Worm (Caenorhabditis elegans) whole organism, L4 larva: ENCODE results near the gene W03G11.2.
A peak's percentile ranks its signal among the peaks of the same experiment; 100 is the strongest.

ENCODE experiments used
- F44E2.7 ChIP-seq: fragments of 200-800 bp; sonication (Bioruptor generic); IDR thresholded peaks from 2 replicates; pipeline ENCODE4 v2.1.2; 2022; ENCODE audit warnings: missing genetic modification characterization, missing compliant biosample characterization
- Y75B8A.6 ChIP-seq: fragments of 200-800 bp; sonication (Bioruptor generic); IDR thresholded peaks from 2 replicates; pipeline ENCODE4 v1.3.6; 2022; ENCODE audit warnings: missing genetic modification reagents, missing genetic modification characterization, missing compliant biosample characterization
- ceh-62 ChIP-seq: sonication (generic microtip); optimal IDR thresholded peaks from 2 replicates; lab custom pipeline; 2017; ENCODE audit warnings: missing biosample characterization, missing genetic modification characterization
- dpl-1 ChIP-seq: fragments of 150-350 bp; optimal IDR thresholded peaks from 2 replicates; lab custom pipeline; 2014; ENCODE audit warnings: missing biosample characterization, missing genetic modification reagents, missing genetic modification characterization
- mep-1 ChIP-seq: fragments of 150-350 bp; sonication (generic microtip); optimal IDR thresholded peaks from 3 replicates; lab custom pipeline; 2014; ENCODE audit warnings: missing biosample characterization, missing genetic modification characterization
- nhr-10 ChIP-seq: fragments of 150-350 bp; optimal IDR thresholded peaks from 2 replicates; lab custom pipeline; 2014; ENCODE audit warnings: missing biosample characterization, missing genetic modification characterization
- pha-4 ChIP-seq, 2 experiments: fragments of 150-350 bp in 1 of 2; fragments of 200-800 bp in 1 of 2; sonication (Bioruptor generic) in 1 of 2; IDR thresholded peaks in 1 of 2; optimal IDR thresholded peaks in 1 of 2; 2 replicates each; pipeline versions ENCODE4 v1.3.6 to Lab custom; 2014 to 2022; ENCODE audit warnings: missing genetic modification characterization in 2 of 2, missing genetic modification reagents in 2 of 2, missing biosample characterization in 1 of 2, missing compliant biosample characterization in 1 of 2
- rbr-2 ChIP-seq: sonication (generic microtip); optimal IDR thresholded peaks from 2 replicates; lab custom pipeline; 2016; ENCODE audit warnings: missing genotype, missing genetic modification characterization, missing compliant biosample characterization
- unc-62 ChIP-seq, 3 experiments: fragments of 150-350 bp in 1 of 3; sonication (generic microtip); optimal IDR thresholded peaks in 2 of 3; peaks in 1 of 3; 1 replicate in 1 of 3; 2 replicates in 2 of 3; lab custom pipeline; 2014 to 2017; ENCODE audit warnings: missing biosample characterization in 3 of 3, missing genetic modification characterization in 3 of 3, missing genetic modification reagents in 3 of 3, missing genotype in 1 of 3
- ztf-11 ChIP-seq: fragments of 150-350 bp; optimal IDR thresholded peaks from 2 replicates; lab custom pipeline; 2014; ENCODE audit warnings: missing biosample characterization, missing genetic modification characterization

DNA sequence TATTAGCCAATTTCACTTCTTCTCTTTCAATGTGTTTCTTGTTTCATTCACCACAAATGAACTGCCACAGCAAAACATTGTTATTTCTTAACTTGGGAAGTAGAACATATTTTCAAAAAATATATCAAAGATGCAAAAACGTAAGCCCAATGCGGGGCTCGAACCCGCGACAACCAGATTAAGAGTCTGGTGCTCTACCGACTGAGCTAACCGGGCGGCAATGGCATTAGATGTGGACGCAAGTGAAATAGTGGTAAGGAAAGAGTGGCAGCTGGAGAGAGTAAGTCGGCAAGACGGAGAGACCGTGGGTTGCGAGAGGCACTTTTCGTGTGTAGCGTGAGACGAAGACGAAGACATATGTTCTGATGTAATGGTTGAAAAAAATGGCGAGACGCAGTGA lies 2.4 kb downstream of the W03G11.2 start:
- TF ChIP-seq ztf-11 (no peak), unc-62 (GFP tag; optimal IDR thresholded peaks at IDR 0.05 in 1 of 2; lab: Kevin White, UChicago) (peak in 1 of 2 experiments; percentile 97), unc-62 (tag; optimal IDR thresholded peaks at IDR 0.05; lab: Kevin White, UChicago) (no peak), F44E2.7 (GFP tag; lab: Robert Waterston, UW) (0 out of 2 replicates have a peak, but pooled peaks have one; percentile 77), rbr-2 (peak; percentile 86), Y75B8A.6 (peak; percentile 90), nhr-10 (tag; lab: Kevin White, UChicago) (no peak), mep-1 (tag; lab: Kevin White, UChicago) (no peak), dpl-1 (GFP tag; lab: Kevin White, UChicago) (no peak), ceh-62 (no peak), pha-4 (GFP tag; IDR thresholded peaks at IDR 0.05; lab: Robert Waterston, UW) (peak; percentile 95), pha-4 (tag; optimal IDR thresholded peaks at IDR 0.05; lab: Kevin White, UChicago) (no peak)
